Worm (Caenorhabditis elegans) whole organism, L1 larva: ENCODE results near the gene rdl-1.

Source experiments
- ama-1 ChIP-seq: fragments of 150-350 bp; optimal IDR thresholded peaks from 2 replicates; lab custom pipeline; 2014
- lin-13 ChIP-seq: fragments of 150-350 bp; optimal IDR thresholded peaks from 2 replicates; lab custom pipeline; 2014; ENCODE audit warnings: missing biosample characterization, missing genetic modification reagents, missing genetic modification characterization
- nhr-237 ChIP-seq: fragments of 150-350 bp; optimal IDR thresholded peaks from 2 replicates; lab custom pipeline; 2014; ENCODE audit warnings: missing biosample characterization, missing genetic modification characterization
- snpc-4 ChIP-seq: fragments of 150-350 bp; optimal IDR thresholded peaks from 2 replicates; lab custom pipeline; 2014; ENCODE audit warnings: missing biosample characterization, missing genetic modification characterization
- unc-130 ChIP-seq: fragments of 150-350 bp; optimal IDR thresholded peaks from 2 replicates; lab custom pipeline; 2017; ENCODE audit warnings: missing biosample characterization, missing genetic modification characterization, inconsistent platforms
- zag-1 ChIP-seq: fragments of 150-350 bp; optimal IDR thresholded peaks from 2 replicates; lab custom pipeline; 2014; ENCODE audit warnings: missing biosample characterization, missing genetic modification characterization

- TF ChIP-seq nhr-237 (tag; lab: Kevin White, UChicago) (no peak), lin-13 (GFP tag; lab: Kevin White, UChicago) (no peak), snpc-4 (tag; lab: Kevin White, UChicago) (no peak), ama-1 (no peak), unc-130 (tag; lab: Kevin White, UChicago) (no peak), zag-1 (no peak)
These were observed 33.4 kb downstream of the rdl-1 start for ce11 chrIV:7736616-7737015.
